Fruit fly (Drosophila melanogaster) whole organism, wandering third instar larva: ENCODE measurements around the gene Eo.

Source experiments
- Abd-B ChIP-seq: fragments of >200 bp; optimal IDR thresholded peaks from 2 replicates; lab custom pipeline; 2017; ENCODE audit warnings: missing biosample characterization, missing genetic modification characterization
- CrebA ChIP-seq: fragments of 200-800 bp; sonication (Bioruptor generic); optimal IDR thresholded peaks from 2 replicates; lab custom pipeline; 2016; ENCODE audit warnings: missing biosample characterization, mild to moderate bottlenecking, missing genetic modification characterization, borderline replicate concordance
- Dfd ChIP-seq: fragments of >200 bp; optimal IDR thresholded peaks from 2 replicates; lab custom pipeline; 2017; ENCODE audit warnings: missing biosample characterization, missing genetic modification characterization
- Dif ChIP-seq: fragments of 200-275, 200-300 bp; sonication (Bioruptor generic); optimal IDR thresholded peaks from 2 replicates; lab custom pipeline; 2018; ENCODE audit warnings: missing biosample characterization, missing genetic modification characterization; ENCODE audit not compliant: partially characterized antibody
- GATAd ChIP-seq: sonication (Bioruptor generic); optimal IDR thresholded peaks from 2 replicates; lab custom pipeline; 2016; ENCODE audit warnings: missing biosample characterization, missing genetic modification characterization
- HLH106 ChIP-seq: fragments of 200-800 bp; optimal IDR thresholded peaks from 3 replicates; lab custom pipeline; 2019; ENCODE audit warnings: missing biosample characterization, mild to moderate bottlenecking, missing genetic modification characterization, moderate library complexity
- Hnf4 ChIP-seq: fragments of 200-800 bp; sonication (Bioruptor generic); optimal IDR thresholded peaks from 2 replicates; lab custom pipeline; 2016; ENCODE audit warnings: missing biosample characterization, mild to moderate bottlenecking, missing genetic modification characterization
- Hr78 ChIP-seq: fragments of >200 bp; optimal IDR thresholded peaks from 2 replicates; lab custom pipeline; 2017; ENCODE audit warnings: missing biosample characterization, missing genetic modification characterization
- Hr83 ChIP-seq: fragments of 200-300 bp; sonication (Bioruptor generic); optimal IDR thresholded peaks from 2 replicates; lab custom pipeline; 2016; ENCODE audit warnings: missing biosample characterization, mild to moderate bottlenecking, missing genetic modification characterization, moderate library complexity; ENCODE audit not compliant: poor library complexity, severe bottlenecking
- Jra ChIP-seq: sonication (Bioruptor generic); optimal IDR thresholded peaks from 2 replicates; lab custom pipeline; 2016; ENCODE audit warnings: missing biosample characterization, missing genetic modification characterization
- Mio ChIP-seq: sonication (Bioruptor generic); optimal IDR thresholded peaks from 2 replicates; lab custom pipeline; 2016; ENCODE audit warnings: missing biosample characterization, missing genetic modification characterization
- OdsH ChIP-seq: fragments of 200-800 bp; sonication (Bioruptor generic); optimal IDR thresholded peaks from 2 replicates; lab custom pipeline; 2016; ENCODE audit warnings: missing biosample characterization, mild to moderate bottlenecking, missing genetic modification characterization
- Sp1 ChIP-seq: fragments of 200-800 bp; sonication (Bioruptor generic); optimal IDR thresholded peaks from 3 replicates; lab custom pipeline; 2019; ENCODE audit warnings: missing biosample characterization, mild to moderate bottlenecking, missing genetic modification characterization, moderate library complexity
- Vsx2 ChIP-seq: fragments of 200-300, 225-300 bp; sonication (Bioruptor generic); optimal IDR thresholded peaks from 2 replicates; lab custom pipeline; 2018; ENCODE audit warnings: missing biosample characterization, missing genetic modification characterization; ENCODE audit not compliant: partially characterized antibody
- br ChIP-seq: fragments of 200-800 bp; sonication (Bioruptor generic); optimal IDR thresholded peaks from 2 replicates; lab custom pipeline; 2016; ENCODE audit warnings: missing biosample characterization, missing genetic modification characterization
- brk ChIP-seq: fragments of 200-800 bp; sonication (Bioruptor generic); optimal IDR thresholded peaks from 2 replicates; lab custom pipeline; 2016; ENCODE audit warnings: missing biosample characterization, mild to moderate bottlenecking, missing genetic modification characterization
- dmrt93B ChIP-seq: fragments of 200-800 bp; sonication (Bioruptor generic); optimal IDR thresholded peaks from 2 replicates; lab custom pipeline; 2018; ENCODE audit warnings: missing biosample characterization, mild to moderate bottlenecking, missing genetic modification characterization
- dsf ChIP-seq: sonication (Bioruptor generic); optimal IDR thresholded peaks from 2 replicates; lab custom pipeline; 2016; ENCODE audit warnings: missing biosample characterization, missing genetic modification characterization, borderline replicate concordance
- foxo ChIP-seq, 2 experiments: fragments of 200-800 bp; sonication (Bioruptor generic); optimal IDR thresholded peaks; 2 replicates in 1 of 2; 3 replicates in 1 of 2; lab custom pipeline; 2016 to 2017; ENCODE audit warnings: missing biosample characterization in 2 of 2, missing genetic modification characterization in 2 of 2
- fru ChIP-seq: fragments of 200-800 bp; sonication (Bioruptor generic); optimal IDR thresholded peaks from 3 replicates; lab custom pipeline; 2016; ENCODE audit warnings: missing biosample characterization, mild to moderate bottlenecking, missing genetic modification characterization
- h ChIP-seq: fragments of 200-800 bp; sonication (Bioruptor generic); optimal IDR thresholded peaks from 3 replicates; lab custom pipeline; 2016; ENCODE audit warnings: missing biosample characterization, mild to moderate bottlenecking, missing genetic modification characterization
- lola ChIP-seq: fragments of >200 bp; optimal IDR thresholded peaks from 2 replicates; lab custom pipeline; 2017; ENCODE audit warnings: missing biosample characterization, missing genetic modification characterization
- pan ChIP-seq: fragments of >200 bp; optimal IDR thresholded peaks from 2 replicates; lab custom pipeline; 2017
- psq ChIP-seq: fragments of 200-800 bp; sonication (Bioruptor generic); optimal IDR thresholded peaks from 3 replicates; lab custom pipeline; 2017; ENCODE audit warnings: missing biosample characterization, mild to moderate bottlenecking, missing genetic modification characterization, moderate library complexity
- rgr ChIP-seq: fragments of 200-800 bp; sonication (Bioruptor generic); optimal IDR thresholded peaks from 3 replicates; lab custom pipeline; 2016; ENCODE audit warnings: missing biosample characterization, mild to moderate bottlenecking, missing genetic modification characterization
- sage ChIP-seq: fragments of 200-800 bp; sonication (Bioruptor generic); optimal IDR thresholded peaks from 2 replicates; lab custom pipeline; 2016; ENCODE audit warnings: missing biosample characterization, mild to moderate bottlenecking, missing genetic modification characterization
- sv ChIP-seq: fragments of 200-800 bp; sonication (Bioruptor generic); optimal IDR thresholded peaks from 3 replicates; lab custom pipeline; 2016; ENCODE audit warnings: missing biosample characterization, missing genetic modification characterization
- tai ChIP-seq: sonication (Bioruptor generic); optimal IDR thresholded peaks from 2 replicates; lab custom pipeline; 2016; ENCODE audit warnings: missing biosample characterization, missing genetic modification characterization

Eo gene

dm6 chrX:14913706-14914303, 4.8 kb downstream of the Eo start, which contains the start of gene CG12398:
TSS of gene CG12398 (minus strand) at chrX:14913812.
- TF ChIP-seq OdsH (GFP tag; lab: Kevin White, UChicago) (no peak), dsf (GFP tag; lab: Kevin White, UChicago) (no peak), Hnf4 (GFP tag; lab: Kevin White, UChicago) (no peak), fru (GFP tag; lab: Kevin White, UChicago) (no peak), Hr83 (GFP tag; lab: Kevin White, UChicago) (no peak), lola (GFP tag; lab: Kevin White, UChicago) (no peak), Sp1 (GFP tag; lab: Kevin White, UChicago) (no peak), psq (GFP tag; lab: Kevin White, UChicago) (no peak), brk (GFP tag; lab: Kevin White, UChicago) (no peak), tai (no peak), GATAd (GFP tag; lab: Kevin White, UChicago) (no peak), Hr78 (GFP tag; lab: Kevin White, UChicago) (no peak), Mio (GFP tag; lab: Kevin White, UChicago) (no peak)

DNA sequence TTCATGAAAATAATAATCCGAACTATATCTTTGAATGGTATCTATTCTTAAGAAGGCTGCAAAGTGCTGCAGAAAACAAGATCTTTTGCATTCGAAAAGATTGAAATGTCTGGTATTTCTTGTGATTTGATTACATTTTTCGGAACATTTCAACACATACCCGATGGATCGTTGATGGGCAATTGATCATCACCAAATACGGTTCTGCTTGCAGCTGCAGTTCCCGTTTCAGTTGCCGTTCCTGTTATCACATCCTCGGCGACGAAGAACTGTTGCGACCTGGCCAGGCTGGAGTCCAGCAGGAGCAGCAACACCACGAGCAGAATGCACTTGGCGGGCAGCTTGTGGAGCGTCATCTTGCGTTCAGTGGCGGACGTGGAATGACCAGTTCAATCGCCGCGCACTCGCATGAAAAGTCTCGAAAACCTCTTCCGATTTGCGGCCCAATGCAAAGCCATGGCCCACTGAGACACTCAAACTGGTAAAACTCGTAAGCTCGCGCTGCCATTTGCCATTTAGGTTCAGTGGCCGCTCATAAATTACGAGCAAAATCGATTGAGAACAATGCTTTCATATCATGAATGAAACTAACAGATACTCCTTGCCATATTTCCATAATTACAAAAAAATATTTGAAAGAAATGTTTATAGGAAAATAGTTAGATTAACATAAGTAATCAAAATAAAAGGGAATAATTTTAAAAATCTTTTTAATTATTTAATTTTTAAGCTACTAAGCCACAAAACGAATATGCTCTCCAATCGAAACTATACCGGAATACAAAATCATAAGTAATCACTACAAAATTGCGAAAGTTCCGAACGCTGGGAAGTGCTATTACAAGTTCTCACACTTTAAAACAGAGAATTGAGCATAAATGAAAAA, 7.9 kb downstream of the Eo start, which contains the start of gene CG14406:
CG14406 (minus strand) TSS at position 382 of the 886 bp plus-strand sequence.
- TF ChIP-seq HLH106 (peak; percentile 37), Jra (GFP tag; lab: Kevin White, UChicago) (no peak), h (GFP tag; lab: Kevin White, UChicago) (peak; percentile 25), Dif (no peak)

- TF ChIP-seq Hnf4 (GFP tag; lab: Kevin White, UChicago): no peak
- no peak for TF ChIP-seq Hr83 (GFP tag; lab: Kevin White, UChicago)
- no peak for TF ChIP-seq Abd-B (GFP tag; lab: Kevin White, UChicago)
- TF ChIP-seq rgr (GFP tag; lab: Kevin White, UChicago): no peak
- TF ChIP-seq sage (GFP tag; lab: Kevin White, UChicago): no peak
- TF ChIP-seq, all 38 proteins: peak for 0
Measured at dm6 chrX:14909658-14910378, 8.8 kb downstream of the Eo start, which contains the start of gene fiz. TSS of gene fiz (minus strand) at chrX:14909708.

dm6 chrX:14909051-14909450, 9.5 kb downstream of the Eo start:
- TF ChIP-seq h (GFP tag; lab: Kevin White, UChicago) (peak; percentile 11), Hnf4 (GFP tag; lab: Kevin White, UChicago) (peak; percentile 10), rgr (GFP tag; lab: Kevin White, UChicago) (peak; percentile 24), foxo (GFP tag; optimal IDR thresholded peaks at IDR 0.05; lab: Kevin White, UChicago) (peak in 1 of 2 experiments; percentile 3), psq (GFP tag; lab: Kevin White, UChicago) (no peak), sv (GFP tag; lab: Kevin White, UChicago) (no peak), fru (GFP tag; lab: Kevin White, UChicago) (peak; percentile 10), HLH106 (peak; percentile 25)
- TF ChIP-seq, all 38 proteins: peak for 6

dm6 chrX:14905499-14906044, 13.0 kb downstream of the Eo start, which contains the start of gene CG9512:
TSS of gene CG9512 (minus strand) at chrX:14905549.
- TF ChIP-seq Sp1 (GFP tag; lab: Kevin White, UChicago) (no peak), CrebA (GFP tag; lab: Kevin White, UChicago) (peak; percentile 2)
- TF ChIP-seq, all 38 proteins: peak for 1

- TF ChIP-seq CrebA (GFP tag; lab: Kevin White, UChicago): no peak
- TF ChIP-seq br (GFP tag; lab: Kevin White, UChicago): no peak
- TF ChIP-seq dmrt93B (GFP tag; lab: Kevin White, UChicago): peak; percentile 13
- TF ChIP-seq Vsx2 (GFP tag; lab: Kevin White, UChicago): no peak
- TF ChIP-seq Mio (GFP tag; lab: Kevin White, UChicago): no peak
- TF ChIP-seq sv (GFP tag; lab: Kevin White, UChicago): no peak
- peak; percentile 1 for TF ChIP-seq psq (GFP tag; lab: Kevin White, UChicago)
- TF ChIP-seq Abd-B (GFP tag; lab: Kevin White, UChicago): no peak
- TF ChIP-seq h (GFP tag; lab: Kevin White, UChicago): peak; percentile 16
- no peak for TF ChIP-seq pan (lab: Kevin White, UChicago)
- TF ChIP-seq Dfd (GFP tag; lab: Kevin White, UChicago): no peak
- peak; percentile 61 for TF ChIP-seq fru (GFP tag; lab: Kevin White, UChicago)
- no peak for TF ChIP-seq rgr (GFP tag; lab: Kevin White, UChicago)
- peak; percentile 41 for TF ChIP-seq Sp1 (GFP tag; lab: Kevin White, UChicago)
- TF ChIP-seq, all 38 proteins: peak for 5
Measured at dm6 chrX:14897592-14897991, 21.0 kb downstream of the Eo start.
